Worm (Caenorhabditis elegans) whole organism, L1 larva: ENCODE measurements around the gene ZK353.3.

Experiments
- C16A3.4 ChIP-seq: fragments of 150-350 bp; optimal IDR thresholded peaks from 2 replicates; lab custom pipeline; 2014; ENCODE audit warnings: missing biosample characterization, missing genetic modification characterization
- C34B4.2 ChIP-seq: sonication (generic microtip); optimal IDR thresholded peaks from 2 replicates; lab custom pipeline; 2017; ENCODE audit warnings: mild to moderate bottlenecking, missing genetic modification characterization, missing compliant biosample characterization
- alr-1 ChIP-seq: fragments of 200-800 bp; sonication (Bioruptor generic); optimal IDR thresholded peaks from 2 replicates; lab custom pipeline; 2018; ENCODE audit warnings: borderline replicate concordance, mild to moderate bottlenecking, missing genetic modification characterization, missing compliant biosample characterization
- aly-2 ChIP-seq: fragments of 150-350 bp; optimal IDR thresholded peaks from 2 replicates; lab custom pipeline; 2014; ENCODE audit warnings: missing biosample characterization, missing genetic modification characterization
- ama-1 ChIP-seq: fragments of 150-350 bp; optimal IDR thresholded peaks from 2 replicates; lab custom pipeline; 2014
- blmp-1 ChIP-seq: fragments of 150-350 bp; optimal IDR thresholded peaks from 2 replicates; lab custom pipeline; 2014; ENCODE audit warnings: missing biosample characterization, missing genetic modification characterization
- ceh-8 ChIP-seq: fragments of 200-800 bp; sonication (Bioruptor generic); optimal IDR thresholded peaks from 2 replicates; lab custom pipeline; 2018; ENCODE audit warnings: mild to moderate bottlenecking, missing genetic modification characterization, moderate library complexity, missing compliant biosample characterization
- ces-1 ChIP-seq: fragments of 150-350 bp; optimal IDR thresholded peaks from 2 replicates; lab custom pipeline; 2014; ENCODE audit warnings: missing biosample characterization, missing genetic modification reagents, missing genetic modification characterization
- egl-27 ChIP-seq, 2 experiments: fragments of 150-350 bp in 1 of 2; sonication (generic microtip); optimal IDR thresholded peaks; 3 replicates each; lab custom pipeline; 2017 to 2018; ENCODE audit warnings: missing biosample characterization in 2 of 2, missing genetic modification characterization in 2 of 2, missing genetic modification reagents in 2 of 2
- elt-3 ChIP-seq, 6 experiments: fragments of 150-350 bp in 1 of 6; sonication (generic microtip); optimal IDR thresholded peaks; 2 replicates each; lab custom pipeline; 2017 to 2018; ENCODE audit warnings: missing biosample characterization in 6 of 6, missing genetic modification characterization in 6 of 6, inconsistent platforms in 1 of 6
- ets-5 ChIP-seq: fragments of 200-800 bp; sonication (Bioruptor generic); IDR thresholded peaks from 2 replicates; pipeline ENCODE4 v1.3.6; 2022; ENCODE audit warnings: missing genetic modification characterization, missing compliant biosample characterization
- fkh-10 ChIP-seq: sonication (generic microtip); optimal IDR thresholded peaks from 2 replicates; lab custom pipeline; 2017; ENCODE audit warnings: missing biosample characterization, missing genetic modification reagents, missing genetic modification characterization
- fkh-4 ChIP-seq: sonication (generic microtip); optimal IDR thresholded peaks from 2 replicates; lab custom pipeline; 2016; ENCODE audit warnings: missing compliant biosample characterization, missing genetic modification characterization, borderline replicate concordance
- irx-1 ChIP-seq: sonication (generic microtip); optimal IDR thresholded peaks from 2 replicates; lab custom pipeline; 2016; ENCODE audit warnings: missing genetic modification characterization, missing compliant biosample characterization
- isw-1 ChIP-seq: fragments of 200-800 bp; sonication (Bioruptor generic); IDR thresholded peaks from 2 replicates; pipeline ENCODE4 v1.3.6; 2022; ENCODE audit warnings: missing genetic modification characterization, missing compliant biosample characterization
- lin-13 ChIP-seq: fragments of 150-350 bp; optimal IDR thresholded peaks from 2 replicates; lab custom pipeline; 2014; ENCODE audit warnings: missing biosample characterization, missing genetic modification reagents, missing genetic modification characterization
- lin-35 ChIP-seq, 2 experiments: fragments of 150-350 bp; optimal IDR thresholded peaks; 2 replicates each; lab custom pipeline; 2014; ENCODE audit warnings: missing biosample characterization in 2 of 2, missing genetic modification characterization in 2 of 2, missing genetic modification reagents in 2 of 2
- mab-9 ChIP-seq: fragments of 200-800 bp; sonication (Bioruptor generic); IDR thresholded peaks from 2 replicates; pipeline ENCODE4 v1.3.6; 2022; ENCODE audit warnings: missing genetic modification reagents, missing genetic modification characterization, missing compliant biosample characterization
- mdl-1 ChIP-seq, 2 experiments: fragments of 150-350 bp; optimal IDR thresholded peaks; 2 replicates each; lab custom pipeline; 2014 to 2017; ENCODE audit warnings: missing biosample characterization in 2 of 2, missing genetic modification characterization in 2 of 2, inconsistent platforms in 1 of 2
- mef-2 ChIP-seq: fragments of 150-350 bp; optimal IDR thresholded peaks from 2 replicates; lab custom pipeline; 2014; ENCODE audit warnings: missing biosample characterization, missing genetic modification characterization
- nhr-20 ChIP-seq: sonication (generic microtip); optimal IDR thresholded peaks from 2 replicates; lab custom pipeline; 2016; ENCODE audit warnings: mild to moderate bottlenecking, missing genetic modification characterization, missing compliant biosample characterization
- nhr-237 ChIP-seq: fragments of 150-350 bp; optimal IDR thresholded peaks from 2 replicates; lab custom pipeline; 2014; ENCODE audit warnings: missing biosample characterization, missing genetic modification characterization
- nhr-47 ChIP-seq: sonication (generic microtip); optimal IDR thresholded peaks from 2 replicates; lab custom pipeline; 2016; ENCODE audit warnings: mild to moderate bottlenecking, missing genetic modification characterization, moderate library complexity, missing compliant biosample characterization
- nhr-71 ChIP-seq: sonication (generic microtip); optimal IDR thresholded peaks from 2 replicates; lab custom pipeline; 2016; ENCODE audit warnings: mild to moderate bottlenecking, missing genetic modification characterization, moderate library complexity, missing compliant biosample characterization
- nhr-77 ChIP-seq: fragments of 150-350 bp; optimal IDR thresholded peaks from 2 replicates; lab custom pipeline; 2014; ENCODE audit warnings: missing biosample characterization, missing genetic modification characterization
- nhr-84 ChIP-seq: sonication (generic microtip); optimal IDR thresholded peaks from 2 replicates; lab custom pipeline; 2017; ENCODE audit warnings: missing biosample characterization, missing genetic modification characterization
- nhr-85 ChIP-seq: sonication (generic microtip); peaks from one replicate; lab custom pipeline; 2016; ENCODE audit warnings: missing genetic modification characterization, inconsistent platforms, missing compliant biosample characterization
- pag-3 ChIP-seq: sonication (generic microtip); optimal IDR thresholded peaks from 2 replicates; lab custom pipeline; 2017; ENCODE audit warnings: missing genetic modification characterization, mild to moderate bottlenecking, missing compliant biosample characterization, antibody characterized with exemption, borderline replicate concordance; ENCODE audit not compliant: insufficient read depth
- skn-1 ChIP-seq: fragments of 150-350 bp; optimal IDR thresholded peaks from 2 replicates; lab custom pipeline; 2014; ENCODE audit warnings: missing biosample characterization, missing genetic modification characterization
- sox-4 ChIP-seq: sonication (generic microtip); optimal IDR thresholded peaks from 2 replicates; lab custom pipeline; 2016; ENCODE audit warnings: missing genetic modification characterization, missing compliant biosample characterization
- sup-37 ChIP-seq: fragments of 200-800 bp; sonication (Bioruptor generic); optimal IDR thresholded peaks from 2 replicates; lab custom pipeline; 2018; ENCODE audit warnings: mild to moderate bottlenecking, missing genetic modification characterization, missing compliant biosample characterization
- swsn-7 ChIP-seq: sonication (generic microtip); optimal IDR thresholded peaks from 2 replicates; lab custom pipeline; 2016; ENCODE audit warnings: missing genetic modification characterization, missing compliant biosample characterization
- tbx-2 ChIP-seq: sonication (generic microtip); optimal IDR thresholded peaks from 2 replicates; lab custom pipeline; 2016; ENCODE audit warnings: missing genetic modification characterization, missing compliant biosample characterization
- tlp-1 ChIP-seq: fragments of 150-350 bp; optimal IDR thresholded peaks from 2 replicates; lab custom pipeline; 2014; ENCODE audit warnings: missing biosample characterization, missing genetic modification characterization
- unc-130 ChIP-seq: fragments of 150-350 bp; optimal IDR thresholded peaks from 2 replicates; lab custom pipeline; 2017; ENCODE audit warnings: missing biosample characterization, missing genetic modification characterization, inconsistent platforms
- unc-62 ChIP-seq: fragments of 150-350 bp; optimal IDR thresholded peaks from 2 replicates; lab custom pipeline; 2014; ENCODE audit warnings: missing biosample characterization, missing genetic modification reagents, missing genetic modification characterization
- unc-86 ChIP-seq: sonication (generic microtip); optimal IDR thresholded peaks from 2 replicates; lab custom pipeline; 2016; ENCODE audit warnings: missing genetic modification characterization, missing compliant biosample characterization
- vab-15 ChIP-seq: sonication (generic microtip); optimal IDR thresholded peaks from 2 replicates; lab custom pipeline; 2017; ENCODE audit warnings: missing genotype, mild to moderate bottlenecking, missing genetic modification characterization, missing compliant biosample characterization
- ztf-11 ChIP-seq, 2 experiments: sonication (generic microtip); optimal IDR thresholded peaks; 2 replicates each; lab custom pipeline; 2016 to 2017; ENCODE audit warnings: missing genetic modification characterization in 2 of 2, missing biosample characterization in 1 of 2, missing compliant biosample characterization in 1 of 2
- ztf-4 ChIP-seq: fragments of 150-350 bp; optimal IDR thresholded peaks from 2 replicates; lab custom pipeline; 2014; ENCODE audit warnings: missing biosample characterization, missing genetic modification characterization

The ZK353.3 gene

ce11 chrIII:8443557-8444131, 47.9 kb downstream of the ZK353.3 start, which contains the start of gene ufbp-1 (continued):
- peak; percentile 99 for TF ChIP-seq ama-1
- TF ChIP-seq unc-86 (tag; lab: Kevin White, UChicago) = peak; percentile 6
- TF ChIP-seq nhr-237 (tag; lab: Kevin White, UChicago) = no peak
- no peak for TF ChIP-seq mef-2 (tag; lab: Kevin White, UChicago)
- peak; percentile 41; the same call in 1 of the 2 replicates for TF ChIP-seq mab-9 (GFP tag; lab: Robert Waterston, UW)
- no peak for TF ChIP-seq C16A3.4 (tag; lab: Kevin White, UChicago)
- peak; percentile 68 for TF ChIP-seq blmp-1 (tag; lab: Kevin White, UChicago)
- TF ChIP-seq lin-35 (GFP tag; optimal IDR thresholded peaks at IDR 0.05; lab: Kevin White, UChicago) = peak; percentile 16 to 65
- no peak for TF ChIP-seq vab-15
- peak; percentile 76 for TF ChIP-seq nhr-71 (tag; lab: Kevin White, UChicago)
- peak in 1 of 2 experiments; percentile 26 for TF ChIP-seq ztf-11 (tag; optimal IDR thresholded peaks at IDR 0.05; lab: Kevin White, UChicago)
- no peak for TF ChIP-seq ceh-8
- peak; percentile 92 for TF ChIP-seq ztf-4 (tag; lab: Kevin White, UChicago)
- peak; percentile 19 for TF ChIP-seq nhr-47 (tag; lab: Kevin White, UChicago)
- peak; percentile 58 for TF ChIP-seq lin-13
- no peak for TF ChIP-seq fkh-4
- peak in 1 of 2 experiments; percentile 14 for TF ChIP-seq mdl-1 (tag; optimal IDR thresholded peaks at IDR 0.05; lab: Kevin White, UChicago)
- TF ChIP-seq nhr-85 = peak; percentile 70
- TF ChIP-seq C34B4.2 (tag; lab: Kevin White, UChicago) = no peak
- TF ChIP-seq nhr-77 = no peak
- peak; percentile 94 for TF ChIP-seq skn-1 (tag; lab: Kevin White, UChicago)
- TF ChIP-seq sup-37 (GFP tag; lab: Kevin White, UChicago) = no peak
- TF ChIP-seq ces-1 (GFP tag; lab: Kevin White, UChicago) = no peak
- TF ChIP-seq fkh-10 (GFP tag; lab: Kevin White, UChicago) = no peak
- TF ChIP-seq nhr-20 = peak; percentile 55
- no peak for TF ChIP-seq tlp-1
- TF ChIP-seq sox-4 (tag; lab: Kevin White, UChicago) = no peak
- TF ChIP-seq ets-5 = no peak
- TF ChIP-seq aly-2 (tag; lab: Kevin White, UChicago) = peak; percentile 98
- no peak for TF ChIP-seq egl-27 (tag; optimal IDR thresholded peaks at IDR 0.05; lab: Kevin White, UChicago)
- TF ChIP-seq unc-130 (tag; lab: Kevin White, UChicago) = peak; percentile 13
- no peak for TF ChIP-seq tbx-2 (tag; lab: Kevin White, UChicago)
- no peak for TF ChIP-seq alr-1 (tag; lab: Kevin White, UChicago)
- TF ChIP-seq isw-1 (GFP tag; lab: Robert Waterston, UW) = no peak
- peak in 1 of 6 experiments; percentile 90 for TF ChIP-seq elt-3 (tag; optimal IDR thresholded peaks at IDR 0.05; lab: Kevin White, UChicago)
- TF ChIP-seq unc-62 (GFP tag; lab: Kevin White, UChicago) = no peak

ce11 chrIII:8444433-8445090, 48.8 kb downstream of the ZK353.3 start:
- TF ChIP-seq ama-1 (peak; percentile 70), irx-1 (tag; lab: Kevin White, UChicago) (no peak), isw-1 (GFP tag; lab: Robert Waterston, UW) (no peak), aly-2 (tag; lab: Kevin White, UChicago) (peak; percentile 54), nhr-84 (tag; lab: Kevin White, UChicago) (no peak), nhr-237 (tag; lab: Kevin White, UChicago) (no peak), elt-3 (tag; optimal IDR thresholded peaks at IDR 0.05; lab: Kevin White, UChicago) (no peak), mdl-1 (tag; optimal IDR thresholded peaks at IDR 0.05; lab: Kevin White, UChicago) (no peak), blmp-1 (tag; lab: Kevin White, UChicago) (no peak), pag-3 (tag; lab: Kevin White, UChicago) (no peak), swsn-7 (no peak), skn-1 (tag; lab: Kevin White, UChicago) (peak; percentile 30)
- TF ChIP-seq, all 84 proteins: peak for 3
